Worm (Caenorhabditis elegans): ENCODE data around the gene ahsa-1.

Gene ahsa-1

ce11 chrV:15085335-15085800 lies at the start of gene ahsa-1, which contains the start of gene C01G10.7:
ahsa-1 (minus strand) TSS chrV:15085385.
C01G10.7 (plus strand) TSS chrV:15085747.
- peak; percentile 15 for TF ChIP-seq gmeb-2 (tag; optimal IDR thresholded peaks at IDR 0.05)
- peak; percentile 67 for TF ChIP-seq ceh-30 (tag; optimal IDR thresholded peaks at IDR 0.05)
- TF ChIP-seq syd-9 (tag; optimal IDR thresholded peaks at IDR 0.05): peak; percentile 10
- peak; percentile 97 for TF ChIP-seq ets-4 (tag; optimal IDR thresholded peaks at IDR 0.05)
- TF ChIP-seq hlh-8 (tag; optimal IDR thresholded peaks at IDR 0.05): peak; percentile 86
- TF ChIP-seq ceh-2 (tag; optimal IDR thresholded peaks at IDR 0.05): peak; percentile 97
- no peak for TF ChIP-seq nhr-232 (tag; optimal IDR thresholded peaks at IDR 0.05)
- TF ChIP-seq tbx-7 (tag; optimal IDR thresholded peaks at IDR 0.05): peak; percentile 92
- peak; percentile 66 for TF ChIP-seq eyg-1 (tag; optimal IDR thresholded peaks at IDR 0.05)
- TF ChIP-seq unc-42 (tag; optimal IDR thresholded peaks at IDR 0.05): peak; percentile 98
- TF ChIP-seq unc-3 (GFP tag; conservative IDR thresholded peaks at IDR 0.05): peak; percentile 40; the same call in 1 of the 2 replicates
- TF ChIP-seq unc-3 (tag; optimal IDR thresholded peaks at IDR 0.05): peak; percentile 0
- TF ChIP-seq fax-1 (tag; optimal IDR thresholded peaks at IDR 0.05): peak; percentile 67
- TF ChIP-seq ama-1 (optimal IDR thresholded peaks at IDR 0.05): no peak
- TF ChIP-seq unc-86 (tag; optimal IDR thresholded peaks at IDR 0.05): peak; percentile 72
- TF ChIP-seq ceh-45 (GFP tag; IDR thresholded peaks at IDR 0.05): no peak
- TF ChIP-seq che-1 (tag; optimal IDR thresholded peaks at IDR 0.05): no peak
- peak; percentile 76 for TF ChIP-seq zip-5 (tag; optimal IDR thresholded peaks at IDR 0.05)
- TF ChIP-seq ceh-18 (tag; optimal IDR thresholded peaks at IDR 0.05): peak; percentile 81
- TF ChIP-seq ceh-6 (GFP tag; optimal IDR thresholded peaks at IDR 0.05): no peak
- TF ChIP-seq pax-1 (tag; optimal IDR thresholded peaks at IDR 0.05): peak; percentile 40
- TF ChIP-seq sdc-2 (tag; optimal IDR thresholded peaks at IDR 0.05): peak; percentile 51
- no peak for TF ChIP-seq fkh-10 (GFP tag; optimal IDR thresholded peaks at IDR 0.05)
- TF ChIP-seq sox-4 (tag; optimal IDR thresholded peaks at IDR 0.05): no peak
- no peak for TF ChIP-seq elt-4 (tag; optimal IDR thresholded peaks at IDR 0.05)
- peak; percentile 21 for TF ChIP-seq ceh-19 (GFP tag; optimal IDR thresholded peaks at IDR 0.05)
- peak; percentile 31 for TF ChIP-seq pha-2 (tag; optimal IDR thresholded peaks at IDR 0.05)
- peak; percentile 62 for TF ChIP-seq fkh-6 (tag; optimal IDR thresholded peaks at IDR 0.05)
- TF ChIP-seq T23F11.4 (GFP tag; optimal IDR thresholded peaks at IDR 0.05): no peak
- TF ChIP-seq F13H6.1 (tag; optimal IDR thresholded peaks at IDR 0.05): peak; percentile 77
- TF ChIP-seq ceh-48 (tag; optimal IDR thresholded peaks at IDR 0.05): peak; percentile 29
- no peak for TF ChIP-seq ceh-24 (tag; optimal IDR thresholded peaks at IDR 0.05)
- TF ChIP-seq dve-1 (tag; optimal IDR thresholded peaks at IDR 0.05): peak; percentile 18
- peak; percentile 93 for TF ChIP-seq pqm-1 (tag; optimal IDR thresholded peaks at IDR 0.05)
- TF ChIP-seq ahr-1 (tag; optimal IDR thresholded peaks at IDR 0.05): peak; percentile 48
- peak; percentile 85 for TF ChIP-seq mec-3 (tag; optimal IDR thresholded peaks at IDR 0.05; ENCODE audit: borderline replicate concordance)
- TF ChIP-seq ref-2 (tag; optimal IDR thresholded peaks at IDR 0.05): peak; percentile 84
- TF ChIP-seq sox-2 (GFP tag; IDR thresholded peaks at IDR 0.05): no peak
- TF ChIP-seq rnt-1 (tag; optimal IDR thresholded peaks at IDR 0.05): peak; percentile 80
- no peak for TF ChIP-seq pat-9 (tag; optimal IDR thresholded peaks at IDR 0.05)
- TF ChIP-seq K02D7.2 (tag; optimal IDR thresholded peaks at IDR 0.05): no peak
- peak; percentile 15 for TF ChIP-seq hlh-6 (tag; optimal IDR thresholded peaks at IDR 0.05)
- peak; percentile 89 for TF ChIP-seq lim-6 (tag; optimal IDR thresholded peaks at IDR 0.05)
- peak; percentile 96 for TF ChIP-seq tbx-2 (tag; optimal IDR thresholded peaks at IDR 0.05)
- TF ChIP-seq nfya-1 (tag; optimal IDR thresholded peaks at IDR 0.05): peak; percentile 83
- peak; percentile 63 for TF ChIP-seq ttx-3 (tag; optimal IDR thresholded peaks at IDR 0.05)
- TF ChIP-seq elt-2 (tag; optimal IDR thresholded peaks at IDR 0.05): peak; percentile 76
- TF ChIP-seq C08G9.2 (tag; optimal IDR thresholded peaks at IDR 0.05): peak; percentile 94
- TF ChIP-seq madf-2 (tag; optimal IDR thresholded peaks at IDR 0.05): peak; percentile 35
- TF ChIP-seq ztf-16 (tag; optimal IDR thresholded peaks at IDR 0.05): peak; percentile 70
- no peak for TF ChIP-seq npax-4 (tag; optimal IDR thresholded peaks at IDR 0.05)
- no peak for TF ChIP-seq hlh-30 (tag; optimal IDR thresholded peaks at IDR 0.05; ENCODE audit: insufficient read depth)
- peak; percentile 98 for TF ChIP-seq ceh-31 (tag; optimal IDR thresholded peaks at IDR 0.05)
- peak; percentile 28 for TF ChIP-seq hlh-13 (GFP tag; optimal IDR thresholded peaks at IDR 0.05)
